Worm (Caenorhabditis elegans) whole organism, mixed stage, embryonic: ENCODE results near the gene taf-12.

Experiments used
- blmp-1 ChIP-seq: fragments of 150-350 bp; optimal IDR thresholded peaks from 2 replicates; lab custom pipeline; 2014; ENCODE audit warnings: missing biosample characterization, missing genetic modification characterization
- cnd-1 ChIP-seq: fragments of 200-800 bp; sonication (Bioruptor generic); optimal IDR thresholded peaks from 2 replicates; lab custom pipeline; 2018; ENCODE audit warnings: mild to moderate bottlenecking, missing genetic modification characterization, missing compliant biosample characterization
- flh-1 ChIP-seq: fragments of 200-800 bp; sonication (Bioruptor generic); optimal IDR thresholded peaks from 2 replicates; lab custom pipeline; 2018; ENCODE audit warnings: mild to moderate bottlenecking, missing genetic modification characterization, moderate library complexity, missing compliant biosample characterization
- hlh-1 ChIP-seq: fragments of 150-350 bp; optimal IDR thresholded peaks from 2 replicates; lab custom pipeline; 2014; ENCODE audit warnings: missing biosample characterization, missing genetic modification reagents, missing genetic modification characterization
- lin-32 ChIP-seq: fragments of 200-800 bp; sonication (Bioruptor generic); optimal IDR thresholded peaks from 2 replicates; lab custom pipeline; 2018; ENCODE audit warnings: mild to moderate bottlenecking, missing genetic modification characterization, missing compliant biosample characterization
- mab-5 ChIP-seq: fragments of 150-350 bp; optimal IDR thresholded peaks from 2 replicates; lab custom pipeline; 2014; ENCODE audit warnings: missing biosample characterization, missing genetic modification characterization
- nhr-12 ChIP-seq: fragments of 150-350 bp; optimal IDR thresholded peaks from 2 replicates; lab custom pipeline; 2014; ENCODE audit warnings: missing biosample characterization, missing genetic modification characterization
- nhr-237 ChIP-seq: fragments of 150-350 bp; optimal IDR thresholded peaks from 2 replicates; lab custom pipeline; 2014; ENCODE audit warnings: missing biosample characterization, missing genetic modification characterization
- nhr-28 ChIP-seq: fragments of 150-350 bp; optimal IDR thresholded peaks from 2 replicates; lab custom pipeline; 2014; ENCODE audit warnings: missing biosample characterization, missing genetic modification characterization
- nhr-76 ChIP-seq: sonication (generic microtip); optimal IDR thresholded peaks from 2 replicates; lab custom pipeline; 2017; ENCODE audit warnings: missing biosample characterization, missing genetic modification characterization
- pha-4 ChIP-seq: fragments of 150-350 bp; optimal IDR thresholded peaks from 2 replicates; lab custom pipeline; 2018; ENCODE audit warnings: missing biosample characterization, missing genetic modification reagents, missing genetic modification characterization
- snpc-4 ChIP-seq: fragments of 150-350 bp; optimal IDR thresholded peaks from 2 replicates; lab custom pipeline; 2014; ENCODE audit warnings: missing biosample characterization, missing genetic modification characterization
- unc-39 ChIP-seq: fragments of 150-350 bp; optimal IDR thresholded peaks from 2 replicates; lab custom pipeline; 2014; ENCODE audit warnings: missing biosample characterization, missing genetic modification characterization
- ztf-11 ChIP-seq: fragments of 150-350 bp; optimal IDR thresholded peaks from 2 replicates; lab custom pipeline; 2014; ENCODE audit warnings: missing biosample characterization, missing genetic modification characterization

ce11 chrIII:11856852-11857251 lies 12.2 kb downstream of the taf-12 start:
- TF ChIP-seq nhr-28 (no peak), nhr-237 (no peak), nhr-76 (tag; lab: Kevin White, UChicago) (no peak), nhr-12 (tag; lab: Kevin White, UChicago) (no peak), flh-1 (GFP tag; lab: Kevin White, UChicago) (no peak), lin-32 (GFP tag; lab: Kevin White, UChicago) (no peak), mab-5 (tag; lab: Kevin White, UChicago) (no peak), ztf-11 (tag; lab: Kevin White, UChicago) (no peak), hlh-1 (tag; lab: Kevin White, UChicago) (no peak), blmp-1 (no peak), unc-39 (no peak), pha-4 (tag; lab: Kevin White, UChicago) (no peak), snpc-4 (tag; lab: Kevin White, UChicago) (no peak), cnd-1 (tag; lab: Kevin White, UChicago) (no peak)
